Worm (Caenorhabditis elegans): ENCODE measurements around the gene pqn-13.

ce11 chrV:5684534-5684933 is 8.6 kb upstream of the pqn-13 start, which contains the start of the genes hmgs-1 and F25B4.4:
- TF ChIP-seq hmbx-1 (tag; optimal IDR thresholded peaks at IDR 0.05) = no peak
- no peak for TF ChIP-seq ama-1 (optimal IDR thresholded peaks at IDR 0.05)
- TF ChIP-seq tbx-11 (GFP tag; IDR thresholded peaks at IDR 0.05) = no peak
- no peak for TF ChIP-seq scrt-1 (GFP tag; IDR thresholded peaks at IDR 0.05)
- no peak for TF ChIP-seq ceh-36 (tag; optimal IDR thresholded peaks at IDR 0.05)
- no peak for TF ChIP-seq flt-1 (GFP tag; IDR thresholded peaks at IDR 0.05)
- peak; percentile 42 for TF ChIP-seq F13C5.2 (tag; optimal IDR thresholded peaks at IDR 0.05)

Measured in whole organism, early embryonic.